Fruit fly (Drosophila melanogaster) whole organism, larva: ENCODE data around the gene Rbm13.

Experiments
- noc ChIP-seq: fragments of 200-800 bp; sonication (Bioruptor generic); optimal IDR thresholded peaks from 3 replicates; lab custom pipeline; 2019; ENCODE audit warnings: missing biosample characterization, mild to moderate bottlenecking, missing genetic modification characterization, moderate library complexity

Rbm13 gene

DNA sequence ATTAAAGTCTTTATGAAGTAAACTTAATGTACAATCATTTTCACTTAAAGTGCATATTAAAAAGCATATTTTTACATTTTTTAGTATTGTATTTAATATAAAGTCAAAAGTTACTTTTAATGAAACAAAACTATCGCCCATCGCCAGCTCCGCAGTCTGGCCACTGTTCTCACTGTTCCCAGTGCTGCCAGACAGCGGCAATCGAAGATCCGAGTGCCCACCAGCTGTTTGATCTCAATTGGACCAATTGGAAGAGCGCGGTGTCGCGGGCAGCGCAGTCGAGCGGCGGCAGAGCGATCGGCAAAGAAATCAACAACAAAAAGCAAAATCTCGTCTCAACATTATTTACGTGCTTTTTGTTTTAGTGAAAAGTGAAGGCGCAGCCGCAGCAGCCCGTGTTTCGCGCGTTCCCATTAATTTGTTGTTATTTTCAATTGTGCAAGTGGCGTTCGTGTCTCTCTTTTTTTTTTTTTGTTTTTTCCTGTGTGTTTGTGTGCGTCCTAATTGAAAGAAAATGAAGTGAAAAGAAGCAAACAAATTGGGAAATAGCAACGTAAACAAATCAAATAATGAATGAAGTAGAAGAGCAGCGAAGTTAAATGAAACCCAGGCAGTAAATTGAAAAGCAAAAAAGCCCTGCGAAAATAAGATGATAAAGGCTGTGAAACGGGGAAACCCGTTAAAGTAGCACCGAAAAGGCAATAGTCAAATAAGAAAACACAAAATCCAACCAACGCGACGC, 5.5 kb downstream of the Rbm13 start, which contains the start of gene rdgA:
Gene rdgA, plus strand, starts transcription at position 264 of the 742 bp plus-strand sequence.
- TF ChIP-seq noc (tag; lab: Kevin White, UChicago), result no peak

DNA sequence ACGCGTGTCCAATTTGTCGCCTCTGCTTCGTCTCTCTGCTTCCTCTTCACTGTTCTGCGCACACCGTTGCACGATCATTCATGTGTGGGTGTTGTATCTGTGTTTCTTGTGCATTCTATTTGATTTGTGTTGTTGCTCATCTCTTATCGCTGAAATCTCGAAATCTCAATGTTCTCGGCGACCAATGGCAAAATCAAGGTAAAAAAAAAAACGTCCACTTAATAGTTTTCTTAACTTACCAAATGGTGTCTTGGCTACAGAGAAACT, 6.0 kb downstream of the Rbm13 start:
- TF ChIP-seq noc (tag; lab: Kevin White, UChicago), result no peak

DNA sequence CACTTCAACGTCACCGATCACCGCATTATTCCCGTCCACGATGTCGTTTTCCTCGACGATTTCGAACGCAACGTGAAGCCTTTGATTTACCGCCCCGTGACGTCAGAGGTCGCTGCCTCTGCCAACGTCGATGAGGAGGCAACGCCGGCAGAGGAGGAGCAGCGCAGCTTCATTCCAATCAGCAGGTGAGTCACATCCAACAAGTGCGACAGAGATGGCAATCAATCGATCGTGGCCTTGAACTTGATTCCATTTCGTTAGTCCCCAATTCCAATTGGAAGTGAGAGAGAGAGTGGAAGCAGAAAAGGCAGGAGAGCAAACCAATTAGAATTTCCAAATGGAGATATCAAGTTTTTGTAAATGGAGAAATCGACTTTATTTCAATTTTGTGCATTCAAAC, 6.6 kb downstream of the Rbm13 start:
- no peak for TF ChIP-seq noc (tag; lab: Kevin White, UChicago)

DNA sequence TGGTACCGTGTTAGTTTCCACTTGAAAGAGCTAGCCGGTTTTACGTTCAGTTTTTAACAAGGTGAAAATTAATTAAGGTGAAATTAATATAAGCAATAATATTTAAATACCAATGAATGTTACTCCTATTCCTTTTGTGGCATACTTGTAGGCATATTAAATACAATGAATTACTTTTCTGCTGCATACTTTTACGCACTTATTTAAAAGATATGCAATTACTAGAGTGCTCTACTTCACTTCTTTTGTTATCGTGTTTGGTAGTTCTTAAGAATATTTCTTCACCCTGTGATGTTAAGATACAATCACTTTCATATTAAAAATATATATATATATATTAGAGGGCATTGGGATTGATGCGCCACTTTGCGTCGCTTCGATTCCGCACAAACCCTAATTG, 10.4 kb downstream of the Rbm13 start:
- no peak for TF ChIP-seq noc (tag; lab: Kevin White, UChicago)

DNA sequence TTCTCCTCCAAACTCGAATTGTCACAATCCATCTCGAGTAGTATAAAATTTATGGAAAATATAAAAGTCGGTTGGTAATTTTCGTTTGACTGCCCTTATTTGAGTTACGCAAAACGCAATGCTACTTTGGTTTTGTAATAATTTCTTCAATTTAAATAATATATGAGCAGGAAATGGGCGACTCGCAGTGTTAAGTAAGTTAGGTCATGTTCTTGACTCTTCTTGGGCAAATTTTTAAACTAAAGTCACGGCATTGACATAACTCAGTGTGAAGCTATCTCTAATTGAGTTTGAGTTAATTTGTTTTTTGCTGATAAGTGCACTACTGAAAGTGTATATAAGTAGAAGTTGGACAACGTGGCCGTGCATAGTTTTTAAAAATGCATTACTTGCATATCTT, 22.1 kb downstream of the Rbm13 start, which contains the start of the genes CG12661 and CG43255:
Gene CG12661, minus strand, starts transcription at position 101 of the 400 bp plus-strand sequence.
Gene CG43255, plus strand, starts transcription at position 374 of the 400 bp plus-strand sequence.
- no peak for TF ChIP-seq noc (tag; lab: Kevin White, UChicago)

DNA sequence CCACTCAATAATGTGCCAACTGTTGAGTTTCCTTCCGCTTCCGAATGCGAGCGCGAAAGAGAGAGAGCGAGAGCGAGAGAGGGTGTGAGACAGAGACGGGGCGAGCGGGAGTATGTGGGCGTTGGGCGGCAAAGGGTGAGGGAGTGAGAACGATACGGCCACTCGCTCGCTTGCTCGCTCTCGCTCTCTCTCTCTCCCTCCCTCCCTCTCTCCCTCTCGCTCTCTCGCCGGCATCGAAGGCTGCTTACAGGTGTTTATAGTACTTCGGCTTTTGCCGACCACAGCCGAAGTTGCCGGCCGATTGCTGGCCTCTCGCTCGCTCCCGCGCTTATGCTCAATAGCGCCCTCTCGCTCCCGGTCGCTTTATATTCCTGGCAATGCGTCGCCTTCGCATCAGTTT, 23.3 kb downstream of the Rbm13 start:
- no peak for TF ChIP-seq noc (tag; lab: Kevin White, UChicago)
